Worm (Caenorhabditis elegans): ENCODE results near the gene R08C7.4.

- TF ChIP-seq dpl-1 (GFP tag; optimal IDR thresholded peaks at IDR 0.05) = peak; percentile 7 to 36 (median 9)
- no peak for TF ChIP-seq unc-98 (GFP tag; IDR thresholded peaks at IDR 0.05)
Observed at ce11 chrIV:4472418-4473173, 37.8 kb downstream of the R08C7.4 start.
